Fruit fly (Drosophila melanogaster) whole organism: ENCODE data around the gene I-2.

Experiments
- CG8478 ChIP-seq: fragments of >200 bp; optimal IDR thresholded peaks from 2 replicates; lab custom pipeline; 2018; ENCODE audit warnings: inconsistent platforms
- Dll ChIP-seq: fragments of >200 bp; optimal IDR thresholded peaks from 2 replicates; lab custom pipeline; 2017
- EcR ChIP-seq, 2 experiments: fragments of >200 bp; optimal IDR thresholded peaks; 2 replicates each; lab custom pipeline; 2017; ENCODE audit warnings: missing biosample characterization in 2 of 2, missing genetic modification characterization in 2 of 2, missing genetic modification reagents in 2 of 2
- pan ChIP-seq: fragments of >200 bp; optimal IDR thresholded peaks from 2 replicates; lab custom pipeline; 2017
- psq ChIP-seq: fragments of >200 bp; optimal IDR thresholded peaks from 2 replicates; lab custom pipeline; 2017
- usp ChIP-seq: fragments of >200 bp; optimal IDR thresholded peaks from 2 replicates; lab custom pipeline; 2017; ENCODE audit warnings: missing biosample characterization, missing genetic modification characterization, mixed read lengths

The I-2 gene

DNA sequence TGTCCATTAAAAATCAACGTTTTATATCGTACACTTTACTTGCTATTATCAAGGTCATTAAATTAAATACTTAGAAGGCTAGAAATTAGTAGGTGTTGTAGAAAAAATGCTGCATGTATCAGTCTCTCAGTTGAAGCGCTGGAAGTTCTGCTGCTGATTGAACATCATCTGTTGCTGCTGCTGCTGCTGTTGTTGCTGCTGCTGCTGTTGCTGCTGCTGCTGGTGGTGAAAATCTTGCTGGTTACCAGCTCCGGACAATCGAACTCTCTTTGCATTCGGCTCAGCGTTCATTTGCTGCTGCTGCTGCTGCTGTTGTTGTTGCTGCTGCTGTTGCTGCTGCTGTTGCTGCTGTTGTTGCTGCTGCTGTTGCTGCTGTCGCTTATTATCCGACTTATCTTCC lies 448 bp upstream of the I-2 start:
- no peak for TF ChIP-seq Dll (lab: Kevin White, UChicago)
- TF ChIP-seq CG8478 (lab: Kevin White, UChicago) = no peak
- no peak for TF ChIP-seq usp (GFP tag; lab: Kevin White, UChicago)

DNA sequence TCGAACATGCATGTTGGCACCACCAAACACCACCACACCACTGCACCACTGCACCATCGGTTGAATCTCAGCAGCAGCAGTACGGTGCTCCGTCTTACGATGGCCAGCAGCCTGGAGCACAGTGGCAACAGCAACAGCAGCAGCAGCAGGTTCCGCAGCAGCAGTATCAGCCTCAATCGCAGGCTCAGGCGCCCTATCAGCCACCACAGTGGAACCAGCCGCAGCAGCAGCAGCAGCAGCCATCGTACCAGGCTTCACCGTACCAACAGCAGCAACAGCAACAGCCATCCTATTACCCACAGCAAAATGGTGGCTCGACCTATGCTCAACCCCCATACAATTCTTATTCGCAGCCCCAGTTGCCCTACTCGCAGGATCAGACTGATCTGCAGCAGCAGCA lies 4.5 kb downstream of the I-2 start:
- TF ChIP-seq Dll (lab: Kevin White, UChicago) (no peak), CG8478 (lab: Kevin White, UChicago) (no peak), EcR (GFP tag; optimal IDR thresholded peaks at IDR 0.05; lab: Kevin White, UChicago) (no peak), usp (GFP tag; lab: Kevin White, UChicago) (no peak), psq (lab: Kevin White, UChicago) (no peak), pan (no peak)

DNA sequence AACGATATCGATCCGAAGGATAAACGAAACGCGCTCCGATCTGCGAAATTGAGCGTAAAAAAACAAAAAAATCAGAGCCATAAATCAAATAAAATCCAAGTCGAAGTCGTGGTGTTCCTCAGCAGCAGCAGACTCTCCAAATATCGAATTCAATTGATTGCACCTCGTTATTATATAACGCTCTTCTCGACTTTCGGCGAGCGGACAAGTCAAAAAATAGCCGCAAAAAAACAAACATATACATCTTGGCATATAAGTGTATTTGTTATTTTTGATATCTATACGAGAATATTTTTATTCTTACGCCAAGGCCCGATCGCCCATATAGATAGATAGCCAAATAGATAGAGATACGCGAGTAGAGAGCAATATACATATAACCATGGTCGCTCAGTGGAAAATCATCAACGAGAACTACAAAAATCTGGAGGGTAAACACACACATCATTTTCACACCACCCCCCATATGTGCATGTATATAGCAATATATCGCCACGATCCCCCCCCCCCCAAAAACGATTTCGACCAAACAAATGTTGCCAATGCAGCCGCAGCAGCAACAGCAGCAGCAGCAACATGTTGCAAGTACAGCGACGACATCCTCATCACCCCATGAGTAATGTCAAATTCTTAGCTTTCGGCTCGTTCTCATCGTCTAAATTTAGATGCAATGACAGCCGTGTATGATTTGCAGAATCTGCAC lies 6.8 kb downstream of the I-2 start:
- TF ChIP-seq EcR (GFP tag; optimal IDR thresholded peaks at IDR 0.05; lab: Kevin White, UChicago) = no peak
- TF ChIP-seq Dll (lab: Kevin White, UChicago) = no peak
- TF ChIP-seq psq (lab: Kevin White, UChicago) = no peak
- no peak for TF ChIP-seq usp (GFP tag; lab: Kevin White, UChicago)
- TF ChIP-seq pan = no peak
- TF ChIP-seq CG8478 (lab: Kevin White, UChicago) = no peak

DNA sequence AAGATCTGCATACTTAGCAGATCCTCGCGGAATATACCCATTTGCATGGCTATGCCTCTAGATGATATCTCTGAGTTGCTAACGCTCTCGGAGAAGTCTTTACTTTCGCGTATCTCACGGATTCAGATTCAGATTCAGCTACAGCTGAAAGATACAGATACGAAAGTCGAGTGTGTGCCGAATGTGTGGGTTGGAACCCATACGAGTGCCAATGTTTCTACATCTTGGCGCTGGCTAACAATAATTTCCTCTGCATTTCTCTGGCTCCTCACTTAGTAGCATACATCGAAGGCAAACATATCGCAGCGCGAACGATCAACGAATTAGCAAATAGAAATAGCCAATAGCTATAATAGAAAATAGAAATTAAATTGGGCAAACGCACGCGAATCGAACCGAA lies 7.5 kb downstream of the I-2 start:
- no peak for TF ChIP-seq CG8478 (lab: Kevin White, UChicago)
- no peak for TF ChIP-seq Dll (lab: Kevin White, UChicago)
- no peak for TF ChIP-seq psq (lab: Kevin White, UChicago)
- TF ChIP-seq EcR (GFP tag; optimal IDR thresholded peaks at IDR 0.05; lab: Kevin White, UChicago) = no peak
- TF ChIP-seq pan = no peak
- no peak for TF ChIP-seq usp (GFP tag; lab: Kevin White, UChicago)

DNA sequence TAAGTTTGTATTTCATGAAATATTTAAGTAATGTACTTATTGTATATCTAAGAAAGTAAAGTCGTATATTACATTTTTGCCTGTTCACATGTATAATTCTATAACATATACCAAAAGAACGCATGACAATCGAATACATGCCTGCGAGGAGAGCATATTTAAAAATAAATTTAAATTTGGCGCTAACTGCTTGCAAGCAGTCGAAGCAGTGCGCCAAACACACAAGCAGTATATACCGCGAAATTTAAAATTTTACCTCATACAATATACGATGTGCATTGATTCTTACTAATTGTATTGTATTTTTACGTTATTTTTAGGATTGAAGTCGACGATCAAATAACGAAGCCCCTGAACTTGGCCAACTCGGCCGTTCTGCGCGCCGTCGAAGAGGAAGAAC lies 12.4 kb downstream of the I-2 start:
- TF ChIP-seq usp (GFP tag; lab: Kevin White, UChicago) (no peak), psq (lab: Kevin White, UChicago) (no peak), EcR (GFP tag; optimal IDR thresholded peaks at IDR 0.05; lab: Kevin White, UChicago) (no peak), Dll (lab: Kevin White, UChicago) (no peak), CG8478 (lab: Kevin White, UChicago) (no peak), pan (no peak)

DNA sequence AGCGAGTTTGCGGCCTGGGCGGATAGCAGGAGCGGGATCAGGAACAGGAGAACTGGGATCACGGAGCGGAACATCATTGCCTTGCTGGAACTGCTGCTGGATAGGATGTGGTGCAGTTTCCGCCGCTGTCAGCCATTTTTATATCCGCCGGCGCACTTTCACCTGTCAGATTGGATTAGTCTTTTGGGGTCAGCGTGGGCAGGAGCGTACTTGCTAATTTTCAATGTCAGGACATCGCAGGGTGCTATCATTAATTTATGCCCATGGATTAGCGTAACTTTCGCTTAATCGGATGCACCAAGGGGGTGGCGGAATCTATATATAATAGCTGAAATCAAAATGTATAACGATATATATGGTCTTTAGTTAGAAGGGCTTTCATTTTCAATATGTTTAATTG lies 12.8 kb downstream of the I-2 start, which contains the start of gene Ilp5:
TSS of gene Ilp5 (minus strand) at position 101 of the 400 bp plus-strand sequence.
- TF ChIP-seq pan (no peak), EcR (GFP tag; optimal IDR thresholded peaks at IDR 0.05; lab: Kevin White, UChicago) (no peak), Dll (lab: Kevin White, UChicago) (no peak), usp (GFP tag; lab: Kevin White, UChicago) (no peak), psq (lab: Kevin White, UChicago) (no peak), CG8478 (lab: Kevin White, UChicago) (no peak)

DNA sequence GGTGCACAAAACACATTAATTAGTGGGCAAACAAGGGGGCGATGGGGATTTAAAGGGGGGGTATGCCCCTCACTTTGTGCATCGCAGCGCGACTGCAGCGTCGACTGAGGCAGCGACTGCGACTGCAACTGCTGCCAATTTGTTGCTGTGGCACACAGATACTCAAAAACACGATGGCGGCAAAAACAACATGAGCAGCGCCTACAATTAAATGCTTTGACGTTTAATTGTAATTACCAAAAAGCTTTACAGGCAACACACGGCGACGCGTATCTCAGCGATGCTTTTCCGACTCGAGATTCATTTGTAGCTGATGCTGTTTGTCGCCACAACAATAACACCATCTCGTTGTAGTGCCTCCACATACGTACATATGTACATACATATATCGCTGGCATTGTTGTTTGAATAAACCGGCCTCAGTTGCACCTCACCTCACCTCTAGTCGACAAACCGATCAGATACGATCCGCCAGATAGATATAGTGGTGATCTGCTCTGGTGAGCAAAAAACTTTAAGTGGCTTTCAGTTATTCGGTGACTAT lies 15.4 kb downstream of the I-2 start:
- TF ChIP-seq CG8478 (lab: Kevin White, UChicago) = no peak
- TF ChIP-seq usp (GFP tag; lab: Kevin White, UChicago) = no peak
- TF ChIP-seq psq (lab: Kevin White, UChicago) = no peak
- no peak for TF ChIP-seq Dll (lab: Kevin White, UChicago)

DNA sequence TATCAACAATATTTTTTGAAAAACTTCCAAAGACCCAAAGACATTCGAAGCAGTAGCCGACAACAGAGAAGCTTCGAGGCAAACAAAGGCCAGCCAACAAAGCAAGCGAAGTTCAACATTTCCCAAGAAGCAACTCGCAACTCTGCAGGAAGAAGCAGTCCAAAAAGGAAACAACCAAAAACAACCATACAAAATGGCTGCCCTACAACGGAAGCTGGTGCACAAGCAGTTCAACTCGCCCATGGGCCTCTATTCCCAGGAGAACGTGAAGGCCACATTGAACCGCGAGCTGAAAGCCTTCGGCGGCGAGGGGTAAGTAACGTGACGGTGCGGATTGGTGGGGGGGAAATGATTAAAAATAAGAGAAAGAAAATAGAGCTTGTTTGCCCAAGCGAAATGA lies 16.4 kb downstream of the I-2 start:
- no peak for TF ChIP-seq pan
- no peak for TF ChIP-seq psq (lab: Kevin White, UChicago)
- TF ChIP-seq usp (GFP tag; lab: Kevin White, UChicago) = no peak
- no peak for TF ChIP-seq CG8478 (lab: Kevin White, UChicago)
- no peak for TF ChIP-seq Dll (lab: Kevin White, UChicago)
- no peak for TF ChIP-seq EcR (GFP tag; optimal IDR thresholded peaks at IDR 0.05; lab: Kevin White, UChicago)

DNA sequence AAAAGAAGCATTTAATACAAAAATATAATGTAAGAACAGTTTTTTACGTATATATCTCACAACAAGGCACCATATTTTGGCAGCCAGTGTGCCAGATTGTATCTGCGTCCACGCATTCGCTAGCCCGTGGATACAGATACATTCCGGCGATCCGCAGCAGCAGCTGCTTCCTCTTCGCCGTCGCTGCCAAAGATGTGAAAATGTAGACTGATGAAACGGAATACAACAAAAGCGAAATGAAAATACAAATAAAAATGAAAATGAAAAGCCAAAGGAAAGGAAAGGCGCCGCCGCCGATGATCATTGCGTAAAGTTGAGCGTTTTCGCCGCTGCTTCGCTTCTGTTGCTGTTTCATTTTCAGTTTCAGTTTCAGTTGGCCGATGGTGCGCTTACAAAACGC lies 20.9 kb downstream of the I-2 start:
- TF ChIP-seq EcR (GFP tag; optimal IDR thresholded peaks at IDR 0.05; lab: Kevin White, UChicago) (no peak), usp (GFP tag; lab: Kevin White, UChicago) (no peak), pan (no peak), psq (lab: Kevin White, UChicago) (no peak), CG8478 (lab: Kevin White, UChicago) (no peak), Dll (lab: Kevin White, UChicago) (no peak)

DNA sequence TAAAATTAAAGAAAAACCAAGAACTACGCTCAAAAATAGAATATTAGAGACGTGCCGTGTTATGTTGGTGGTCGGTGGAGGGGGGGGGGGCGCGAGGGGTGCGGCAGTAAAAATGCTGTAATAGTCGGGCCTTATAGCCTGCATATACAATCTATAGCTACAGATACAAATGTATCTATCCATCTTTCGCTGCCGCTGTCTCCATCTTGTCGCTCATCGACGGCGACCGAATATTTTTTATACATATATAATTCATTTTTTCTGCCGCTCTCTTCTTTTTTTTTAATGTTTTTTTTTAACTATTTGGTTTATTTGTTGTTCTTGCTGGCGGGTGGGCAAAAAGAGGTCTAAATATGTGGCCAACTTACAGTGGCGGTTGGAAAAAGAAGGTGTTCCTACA lies 22.0 kb downstream of the I-2 start:
- no peak for TF ChIP-seq CG8478 (lab: Kevin White, UChicago)
- no peak for TF ChIP-seq Dll (lab: Kevin White, UChicago)
- no peak for TF ChIP-seq EcR (GFP tag; optimal IDR thresholded peaks at IDR 0.05; lab: Kevin White, UChicago)
- TF ChIP-seq pan = no peak
- no peak for TF ChIP-seq psq (lab: Kevin White, UChicago)
- no peak for TF ChIP-seq usp (GFP tag; lab: Kevin White, UChicago)

DNA sequence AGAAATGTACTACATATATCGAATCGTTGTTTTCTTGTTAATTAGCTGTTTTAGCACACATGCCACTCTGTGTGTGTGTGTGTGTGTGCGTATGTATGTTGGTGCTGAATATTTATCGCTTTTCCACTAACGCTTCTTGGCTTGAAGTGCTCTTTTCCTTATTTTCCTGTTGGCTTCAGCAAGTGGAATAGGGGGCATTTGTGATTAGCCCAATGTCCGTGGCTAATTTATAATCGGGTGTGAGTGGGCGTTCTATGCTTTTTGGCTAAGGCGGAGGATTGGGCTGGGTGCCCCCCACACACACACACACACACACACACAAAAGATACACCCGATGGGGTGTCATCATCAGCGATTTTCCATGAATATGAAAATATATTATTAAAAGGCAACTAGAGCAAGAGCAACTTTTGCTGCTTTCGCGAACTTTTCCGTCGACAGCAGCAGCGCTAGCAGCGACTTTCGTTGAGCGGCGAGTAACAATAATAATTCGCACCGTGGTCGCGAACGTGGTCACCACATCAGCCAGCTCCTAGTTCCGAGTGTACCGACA lies 23.2 kb downstream of the I-2 start, which contains the start of gene CG43897:
TSS of gene CG43897 (plus strand) at position 503 of the 553 bp plus-strand sequence.
- TF ChIP-seq Dll (lab: Kevin White, UChicago) (no peak), usp (GFP tag; lab: Kevin White, UChicago) (no peak), pan (no peak), CG8478 (lab: Kevin White, UChicago) (no peak), EcR (GFP tag; optimal IDR thresholded peaks at IDR 0.05; lab: Kevin White, UChicago) (no peak), psq (lab: Kevin White, UChicago) (no peak)
